Fruit fly (Drosophila melanogaster): ENCODE measurements around the gene CG14711.

DNA sequence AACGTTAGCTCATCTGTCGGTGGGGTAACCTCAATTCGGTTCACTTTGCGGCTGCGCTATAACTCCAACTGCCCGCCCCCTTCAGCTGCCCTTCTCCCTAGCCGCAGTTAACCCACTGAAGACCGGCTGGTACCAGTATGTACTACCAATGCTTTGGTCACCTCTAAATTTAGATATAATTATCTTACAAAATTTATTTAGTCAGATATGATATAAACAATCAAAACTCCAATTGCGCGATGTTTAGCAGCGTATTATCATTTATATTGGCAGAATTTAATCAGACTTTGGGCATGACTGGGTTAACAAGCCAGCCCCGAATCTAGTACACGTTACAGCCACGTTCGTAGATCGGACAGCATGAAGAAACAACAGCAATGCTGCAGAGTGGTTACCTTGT, 38.6 kb downstream of the CG14711 start:
- no peak for TF ChIP-seq h (optimal IDR thresholded peaks at IDR 0.05)
- no peak for TF ChIP-seq Sin3A (optimal IDR thresholded peaks at IDR 0.05)
